Fruit fly (Drosophila melanogaster) whole organism, embryonic: ENCODE data around the gene Ptp10D.

Experiments used
- Ada2b ChIP-seq: fragments of 200-800 bp; sonication (Bioruptor generic); IDR thresholded peaks from 2 replicates; pipeline ENCODE4 v1.3.6; 2022; ENCODE audit warnings: missing biosample characterization, missing genetic modification characterization
- Adf1 ChIP-seq: fragments of 200-800 bp; sonication (Bioruptor generic); IDR thresholded peaks from 2 replicates; pipeline ENCODE4 v1.3.6; 2022; ENCODE audit warnings: missing biosample characterization, missing genetic modification characterization
- Aef1 ChIP-seq: fragments of 200-800 bp; sonication (Bioruptor generic); IDR thresholded peaks from 3 replicates; pipeline ENCODE4 v1.3.6; 2022; ENCODE audit warnings: missing biosample characterization, missing genetic modification characterization
- Antp ChIP-seq: fragments of 200-800 bp; sonication (Bioruptor generic); optimal IDR thresholded peaks from 3 replicates; lab custom pipeline; 2016; ENCODE audit warnings: missing biosample characterization, missing genetic modification characterization
- CG10979 ChIP-seq: fragments of 200-800 bp; sonication (Bioruptor generic); optimal IDR thresholded peaks from 2 replicates; lab custom pipeline; 2018; ENCODE audit warnings: missing biosample characterization, mild to moderate bottlenecking, missing genetic modification characterization, moderate library complexity
- CG11696 ChIP-seq: fragments of 200-800 bp; sonication (Bioruptor generic); IDR thresholded peaks from 2 replicates; pipeline ENCODE4 v1.3.6; 2022; ENCODE audit warnings: missing biosample characterization, missing genetic modification characterization
- CG12219 ChIP-seq: fragments of 200-800 bp; sonication (Bioruptor generic); optimal IDR thresholded peaks from 3 replicates; lab custom pipeline; 2018; ENCODE audit warnings: missing biosample characterization, mild to moderate bottlenecking, missing genetic modification characterization
- CG12769 ChIP-seq: fragments of 200-800 bp; sonication (Bioruptor generic); optimal IDR thresholded peaks from 2 replicates; lab custom pipeline; 2019; ENCODE audit warnings: missing biosample characterization, mild to moderate bottlenecking, missing genetic modification characterization, moderate library complexity
- CG15269 ChIP-seq: fragments of 200-800 bp; sonication (Bioruptor generic); optimal IDR thresholded peaks from 2 replicates; lab custom pipeline; 2018; ENCODE audit warnings: missing biosample characterization, mild to moderate bottlenecking, missing genetic modification characterization, moderate library complexity
- CG1647 ChIP-seq: fragments of 200-800 bp; sonication (Bioruptor generic); optimal IDR thresholded peaks from 3 replicates; lab custom pipeline; 2016; ENCODE audit warnings: missing biosample characterization, missing genetic modification characterization
- CG16863 ChIP-seq: fragments of 200-800 bp; sonication (Bioruptor generic); optimal IDR thresholded peaks from 3 replicates; lab custom pipeline; 2016; ENCODE audit warnings: missing biosample characterization, missing genetic modification characterization
- CG17359 ChIP-seq: fragments of 200-800 bp; sonication (Bioruptor generic); optimal IDR thresholded peaks from 3 replicates; lab custom pipeline; 2018; ENCODE audit warnings: missing biosample characterization, mild to moderate bottlenecking, missing genetic modification characterization, moderate library complexity
- CG17361 ChIP-seq: fragments of 200-800 bp; sonication (Bioruptor generic); IDR thresholded peaks from 3 replicates; pipeline ENCODE4 v1.3.6; 2022; ENCODE audit warnings: missing biosample characterization, missing genetic modification characterization
- CG18476 ChIP-seq: fragments of 200-800 bp; sonication (Bioruptor generic); optimal IDR thresholded peaks from 2 replicates; lab custom pipeline; 2016; ENCODE audit warnings: missing biosample characterization, mild to moderate bottlenecking, missing genetic modification characterization
- CG2120 ChIP-seq: fragments of 200-800 bp; sonication (Bioruptor generic); optimal IDR thresholded peaks from 3 replicates; lab custom pipeline; 2016; ENCODE audit warnings: missing biosample characterization, missing genetic modification characterization
- CG30431 ChIP-seq: fragments of 200-800 bp; sonication (Bioruptor generic); optimal IDR thresholded peaks from 2 replicates; lab custom pipeline; 2017; ENCODE audit warnings: missing biosample characterization, missing genetic modification characterization
- CG31441 ChIP-seq: fragments of 200-800 bp; sonication (Bioruptor generic); IDR thresholded peaks from 2 replicates; pipeline ENCODE4 v1.3.6; 2022; ENCODE audit warnings: missing biosample characterization, missing genetic modification characterization
- CG3407 ChIP-seq: fragments of 200-800 bp; sonication (Bioruptor generic); optimal IDR thresholded peaks from 2 replicates; lab custom pipeline; 2018; ENCODE audit warnings: missing biosample characterization, mild to moderate bottlenecking, missing genetic modification characterization
- CG4328 ChIP-seq: fragments of 200-800 bp; sonication (Bioruptor generic); optimal IDR thresholded peaks from 3 replicates; lab custom pipeline; 2017; ENCODE audit warnings: missing biosample characterization, missing genetic modification reagents, missing genetic modification characterization
- CG4820 ChIP-seq: fragments of 200-800 bp; sonication (Bioruptor generic); optimal IDR thresholded peaks from 3 replicates; lab custom pipeline; 2016; ENCODE audit warnings: missing biosample characterization, missing genetic modification characterization
- CG6689 ChIP-seq: fragments of 200-800 bp; sonication (Bioruptor generic); IDR thresholded peaks from 2 replicates; pipeline ENCODE4 v1.3.6; 2022; ENCODE audit warnings: missing biosample characterization, missing genetic modification characterization
- CG6791 ChIP-seq: fragments of 200-800 bp; sonication (Bioruptor generic); IDR thresholded peaks from 3 replicates; pipeline ENCODE4 v1.3.6; 2022; ENCODE audit warnings: missing biosample characterization, missing genetic modification characterization; ENCODE audit not compliant: partially characterized antibody
- CG7556 ChIP-seq: fragments of 200-800 bp; sonication (Bioruptor generic); optimal IDR thresholded peaks from 2 replicates; lab custom pipeline; 2017; ENCODE audit warnings: missing biosample characterization, mild to moderate bottlenecking, missing genetic modification characterization
- CG7839 ChIP-seq: fragments of 200-800 bp; sonication (Bioruptor generic); optimal IDR thresholded peaks from 3 replicates; lab custom pipeline; 2018; ENCODE audit warnings: missing biosample characterization, mild to moderate bottlenecking, missing genetic modification characterization, moderate library complexity
- CG7963 ChIP-seq: fragments of 200-800 bp; sonication (Bioruptor generic); IDR thresholded peaks from 3 replicates; pipeline ENCODE4 v1.3.6; 2022; ENCODE audit warnings: missing biosample characterization, missing genetic modification characterization; ENCODE audit not compliant: partially characterized antibody
- CG8359 ChIP-seq: fragments of 200-800 bp; sonication (Bioruptor generic); optimal IDR thresholded peaks from 2 replicates; lab custom pipeline; 2017; ENCODE audit warnings: missing biosample characterization, mild to moderate bottlenecking, missing genetic modification characterization, borderline replicate concordance
- CTCF ChIP-seq: fragments of 200-800 bp; sonication (Bioruptor generic); optimal IDR thresholded peaks from 2 replicates; lab custom pipeline; 2017; ENCODE audit warnings: missing biosample characterization, mild to moderate bottlenecking, missing genetic modification characterization, moderate library complexity
- Dll ChIP-seq: fragments of 200-800 bp; sonication (Bioruptor generic); IDR thresholded peaks from 4 replicates; pipeline ENCODE4 v1.3.6; 2022; ENCODE audit warnings: missing biosample characterization, missing genetic modification characterization; ENCODE audit not compliant: partially characterized antibody
- Ets65A ChIP-seq: fragments of 200-800 bp; sonication (Bioruptor generic); peaks from one replicate; lab custom pipeline; 2016; ENCODE audit warnings: missing biosample characterization, missing genetic modification characterization
- H2.0 ChIP-seq: fragments of 200-800 bp; sonication (Bioruptor generic); IDR thresholded peaks from 2 replicates; pipeline ENCODE4 v1.3.6; 2022; ENCODE audit warnings: missing biosample characterization, missing genetic modification characterization
- HLHmδ ChIP-seq: fragments of 200-800 bp; sonication (Bioruptor generic); optimal IDR thresholded peaks from 2 replicates; lab custom pipeline; 2018; ENCODE audit warnings: missing biosample characterization, mild to moderate bottlenecking, missing genetic modification characterization, moderate library complexity
- HmgD ChIP-seq: fragments of 200-800 bp; sonication (Bioruptor generic); optimal IDR thresholded peaks from 3 replicates; lab custom pipeline; 2016; ENCODE audit warnings: missing biosample characterization, missing genetic modification characterization
- Hmx ChIP-seq: fragments of 200-800 bp; sonication (Bioruptor generic); optimal IDR thresholded peaks from 2 replicates; lab custom pipeline; 2016; ENCODE audit warnings: missing biosample characterization, missing genetic modification characterization
- bab2 ChIP-seq: fragments of 200-800 bp; sonication (Bioruptor generic); optimal IDR thresholded peaks from 2 replicates; lab custom pipeline; 2016; ENCODE audit warnings: missing biosample characterization, missing genetic modification characterization
- cwo ChIP-seq: fragments of 200-800 bp; sonication (Bioruptor generic); optimal IDR thresholded peaks from 3 replicates; lab custom pipeline; 2017; ENCODE audit warnings: missing biosample characterization, missing genetic modification characterization, mild to moderate bottlenecking, moderate library complexity, missing genetic modification reagents
- dati ChIP-seq: fragments of 200-800 bp; sonication (Bioruptor generic); IDR thresholded peaks from 2 replicates; pipeline ENCODE4 v1.3.6; 2022; ENCODE audit warnings: missing biosample characterization, missing genetic modification characterization
- dysf ChIP-seq: fragments of 200-800 bp; sonication (Bioruptor generic); IDR thresholded peaks from 3 replicates; pipeline ENCODE4 v1.3.6; 2022; ENCODE audit warnings: missing biosample characterization, missing genetic modification characterization
- gem ChIP-seq: fragments of 200-800 bp; sonication (Bioruptor generic); optimal IDR thresholded peaks from 2 replicates; lab custom pipeline; 2019; ENCODE audit warnings: missing biosample characterization, mild to moderate bottlenecking, missing genetic modification characterization, moderate library complexity
- ham ChIP-seq: fragments of 200-800 bp; sonication (Bioruptor generic); IDR thresholded peaks from 2 replicates; pipeline ENCODE4 v1.3.6; 2022; ENCODE audit warnings: missing biosample characterization, missing genetic modification characterization
- lov ChIP-seq, 2 experiments: fragments of 200-800 bp in 1 of 2; fragments of >200 bp in 1 of 2; sonication (Bioruptor generic) in 1 of 2; IDR thresholded peaks in 1 of 2; optimal IDR thresholded peaks in 1 of 2; 2 replicates in 1 of 2; 3 replicates in 1 of 2; pipeline versions ENCODE4 v1.3.6 to Lab custom; 2017 to 2022; ENCODE audit warnings: missing biosample characterization in 1 of 2, missing genetic modification characterization in 1 of 2
- luna ChIP-seq: fragments of 200-800 bp; sonication (Bioruptor generic); optimal IDR thresholded peaks from 2 replicates; lab custom pipeline; 2016; ENCODE audit warnings: missing biosample characterization, missing genetic modification characterization
- mam ChIP-seq: fragments of 200-800 bp; sonication (Bioruptor generic); optimal IDR thresholded peaks from 3 replicates; lab custom pipeline; 2016; ENCODE audit warnings: missing biosample characterization, missing genetic modification characterization
- pros ChIP-seq: fragments of 200-800 bp; sonication (Bioruptor generic); optimal IDR thresholded peaks from 3 replicates; lab custom pipeline; 2019; ENCODE audit warnings: missing biosample characterization, mild to moderate bottlenecking, missing genetic modification characterization, moderate library complexity
- row ChIP-seq: fragments of 200-800 bp; sonication (Bioruptor generic); IDR thresholded peaks from 3 replicates; pipeline ENCODE4 v1.3.6; 2022; ENCODE audit warnings: missing biosample characterization, missing genetic modification characterization
- schlank ChIP-seq: fragments of 200-800 bp; sonication (Bioruptor generic); optimal IDR thresholded peaks from 2 replicates; lab custom pipeline; 2018; ENCODE audit warnings: missing biosample characterization, mild to moderate bottlenecking, missing genetic modification characterization
- slbo ChIP-seq: fragments of 200-800 bp; sonication (Bioruptor generic); IDR thresholded peaks from 2 replicates; pipeline ENCODE4 v1.3.6; 2022; ENCODE audit warnings: missing biosample characterization, missing genetic modification characterization
- slou ChIP-seq: fragments of 200-800 bp; sonication (Bioruptor generic); optimal IDR thresholded peaks from 3 replicates; lab custom pipeline; 2016; ENCODE audit warnings: missing biosample characterization, missing genetic modification characterization
- sug ChIP-seq: fragments of 200-800 bp; optimal IDR thresholded peaks from 2 replicates; lab custom pipeline; 2019; ENCODE audit warnings: missing biosample characterization, mild to moderate bottlenecking, missing genetic modification characterization, moderate library complexity
- tin ChIP-seq: fragments of 200-800 bp; sonication (Bioruptor generic); optimal IDR thresholded peaks from 3 replicates; lab custom pipeline; 2016; ENCODE audit warnings: missing biosample characterization, missing genetic modification characterization
- unpg ChIP-seq: fragments of 200-800 bp; sonication (Bioruptor generic); optimal IDR thresholded peaks from 3 replicates; lab custom pipeline; 2018; ENCODE audit warnings: missing biosample characterization, mild to moderate bottlenecking, missing genetic modification characterization, moderate library complexity
- vvl ChIP-seq: fragments of 200-800 bp; sonication (Bioruptor generic); IDR thresholded peaks from 2 replicates; pipeline ENCODE4 v1.3.6; 2022; ENCODE audit warnings: missing biosample characterization, missing genetic modification characterization

Gene Ptp10D

dm6 chrX:11652991-11653390, 31.2 kb downstream of the Ptp10D start (continued):
- peak; percentile 33 for TF ChIP-seq CG4820 (GFP tag; lab: Kevin White, UChicago)
- 0 out of 3 replicates have a peak, but pooled peaks have one; percentile 17 for TF ChIP-seq dysf (GFP tag; lab: Robert Waterston, UW)
- no peak for TF ChIP-seq sug (tag; lab: Kevin White, UChicago)
- TF ChIP-seq lov (optimal IDR thresholded peaks at IDR 0.05; lab: Kevin White, UChicago), result no peak
- TF ChIP-seq lov (GFP tag; IDR thresholded peaks at IDR 0.05; lab: Robert Waterston, UW), result no peak
- 0 out of 2 replicates have a peak, but pooled peaks have one; percentile 13 for TF ChIP-seq H2.0 (GFP tag; lab: Robert Waterston, UW)
- TF ChIP-seq CG7839, result peak; percentile 29
- TF ChIP-seq HLHmδ (GFP tag; lab: Kevin White, UChicago), result no peak
- TF ChIP-seq CG7963, result no peak
- TF ChIP-seq CG11696 (GFP tag; lab: Robert Waterston, UW), result no peak
- TF ChIP-seq luna (GFP tag; lab: Kevin White, UChicago), result no peak
- TF ChIP-seq row (GFP tag; lab: Robert Waterston, UW), result peak; percentile 54
- peak; percentile 30 for TF ChIP-seq CG17359 (tag; lab: Kevin White, UChicago)
- no peak for TF ChIP-seq HmgD
- peak; percentile 50 for TF ChIP-seq gem (tag; lab: Kevin White, UChicago)
- peak; percentile 26 for TF ChIP-seq Antp (GFP tag; lab: Kevin White, UChicago)
- peak; percentile 21 for TF ChIP-seq CG12769
- TF ChIP-seq CG17361 (GFP tag; lab: Robert Waterston, UW), result 0 out of 3 replicates have a peak, but pooled peaks have one; percentile 16
- peak; percentile 46 for TF ChIP-seq CG6689 (GFP tag; lab: Robert Waterston, UW)
- peak; percentile 38 for TF ChIP-seq unpg
- TF ChIP-seq CG3407 (GFP tag; lab: Kevin White, UChicago), result peak; percentile 6
- TF ChIP-seq CG4328 (GFP tag; lab: Kevin White, UChicago), result no peak
- TF ChIP-seq CG1647 (GFP tag; lab: Kevin White, UChicago), result no peak
- TF ChIP-seq CG30431 (GFP tag; lab: Kevin White, UChicago), result peak; percentile 5
- TF ChIP-seq CG10979 (tag; lab: Kevin White, UChicago), result peak; percentile 25
- no peak for TF ChIP-seq CG18476 (GFP tag; lab: Kevin White, UChicago)
- TF ChIP-seq Ada2b, result peak; percentile 49; the same call in 1 of the 2 replicates
- TF ChIP-seq CTCF (GFP tag; lab: Kevin White, UChicago), result peak; percentile 3
- TF ChIP-seq Hmx (GFP tag; lab: Kevin White, UChicago), result no peak
- TF ChIP-seq dati (GFP tag; lab: Robert Waterston, UW), result no peak
- TF ChIP-seq CG6791 (GFP tag; lab: Robert Waterston, UW), result no peak
- peak; percentile 1 for TF ChIP-seq CG12219 (GFP tag; lab: Kevin White, UChicago)
- TF ChIP-seq ham (GFP tag; lab: Robert Waterston, UW), result no peak
- peak; percentile 21 for TF ChIP-seq CG2120 (GFP tag; lab: Kevin White, UChicago)
- TF ChIP-seq tin (GFP tag; lab: Kevin White, UChicago), result peak; percentile 40
- 0 out of 3 replicates have a peak, but pooled peaks have one; percentile 25 for TF ChIP-seq Aef1 (GFP tag; lab: Robert Waterston, UW)
- TF ChIP-seq pros, result no peak
- peak; percentile 44 for TF ChIP-seq slbo (GFP tag; lab: Robert Waterston, UW)
- peak; percentile 1 for TF ChIP-seq cwo (GFP tag; lab: Kevin White, UChicago)
- no peak for TF ChIP-seq Adf1
- TF ChIP-seq CG8359 (GFP tag; lab: Kevin White, UChicago), result no peak
- TF ChIP-seq schlank (tag; lab: Kevin White, UChicago), result no peak
- TF ChIP-seq Ets65A (GFP tag; lab: Kevin White, UChicago), result peak; percentile 76
- TF ChIP-seq CG31441 (GFP tag; lab: Robert Waterston, UW), result peak; percentile 36; the same call in 1 of the 2 replicates
- TF ChIP-seq mam, result peak; percentile 8
- peak; percentile 12 for TF ChIP-seq CG15269
- TF ChIP-seq CG7556 (GFP tag; lab: Kevin White, UChicago), result peak; percentile 4
- 0 out of 2 replicates have a peak, but pooled peaks have one; percentile 31 for TF ChIP-seq vvl (GFP tag; lab: Robert Waterston, UW)
- TF ChIP-seq Dll (GFP tag; lab: Robert Waterston, UW), result no peak
- peak; percentile 26 for TF ChIP-seq CG16863
- peak; percentile 10 for TF ChIP-seq bab2 (GFP tag; lab: Kevin White, UChicago)
- TF ChIP-seq slou, result no peak
